Worm (Caenorhabditis elegans) whole organism, L1 larva: Measurements from ENCODE around the gene suf-1.
A peak's percentile ranks its signal among the peaks of the same experiment; 100 is the strongest.

Source experiments
- C04F5.9 ChIP-seq: sonication (generic microtip); optimal IDR thresholded peaks from 2 replicates; lab custom pipeline; 2016; ENCODE audit warnings: missing genetic modification characterization, missing compliant biosample characterization
- C34B4.2 ChIP-seq: sonication (generic microtip); optimal IDR thresholded peaks from 2 replicates; lab custom pipeline; 2017; ENCODE audit warnings: mild to moderate bottlenecking, missing genetic modification characterization, missing compliant biosample characterization
- Y116A8C.19 ChIP-seq: sonication (generic microtip); optimal IDR thresholded peaks from 2 replicates; lab custom pipeline; 2016; ENCODE audit warnings: missing compliant biosample characterization, missing genetic modification characterization, borderline replicate concordance
- aha-1 ChIP-seq: fragments of 150-350 bp; optimal IDR thresholded peaks from 2 replicates; lab custom pipeline; 2014; ENCODE audit warnings: missing biosample characterization, missing genetic modification characterization
- alr-1 ChIP-seq: fragments of 200-800 bp; sonication (Bioruptor generic); optimal IDR thresholded peaks from 2 replicates; lab custom pipeline; 2018; ENCODE audit warnings: borderline replicate concordance, mild to moderate bottlenecking, missing genetic modification characterization, missing compliant biosample characterization
- ama-1 ChIP-seq: fragments of 150-350 bp; optimal IDR thresholded peaks from 2 replicates; lab custom pipeline; 2014
- ceh-8 ChIP-seq: fragments of 200-800 bp; sonication (Bioruptor generic); optimal IDR thresholded peaks from 2 replicates; lab custom pipeline; 2018; ENCODE audit warnings: mild to moderate bottlenecking, missing genetic modification characterization, moderate library complexity, missing compliant biosample characterization
- ceh-82 ChIP-seq, 3 experiments: fragments of 150-350 bp in 1 of 3; sonication (generic microtip) in 2 of 3; optimal IDR thresholded peaks; 2 replicates each; lab custom pipeline; 2014 to 2017; ENCODE audit warnings: missing biosample characterization in 3 of 3, missing genetic modification characterization in 3 of 3
- ces-1 ChIP-seq: fragments of 150-350 bp; optimal IDR thresholded peaks from 2 replicates; lab custom pipeline; 2014; ENCODE audit warnings: missing biosample characterization, missing genetic modification reagents, missing genetic modification characterization
- dsc-1 ChIP-seq: sonication (generic microtip); optimal IDR thresholded peaks from 2 replicates; lab custom pipeline; 2016; ENCODE audit warnings: mild to moderate bottlenecking, missing genetic modification characterization, missing compliant biosample characterization
- efl-3 ChIP-seq: fragments of 200-800 bp; sonication (Bioruptor generic); optimal IDR thresholded peaks from 2 replicates; lab custom pipeline; 2018; ENCODE audit warnings: mild to moderate bottlenecking, missing genetic modification characterization, missing compliant biosample characterization
- egl-13 ChIP-seq: sonication (generic microtip); optimal IDR thresholded peaks from 2 replicates; lab custom pipeline; 2016; ENCODE audit warnings: missing genotype, missing genetic modification reagents, missing genetic modification characterization, missing compliant biosample characterization
- elt-2 ChIP-seq: sonication (generic microtip); optimal IDR thresholded peaks from 2 replicates; lab custom pipeline; 2016; ENCODE audit warnings: missing genetic modification characterization, mild to moderate bottlenecking, inconsistent platforms, missing compliant biosample characterization, missing genetic modification reagents
- ets-5 ChIP-seq: fragments of 200-800 bp; sonication (Bioruptor generic); IDR thresholded peaks from 2 replicates; pipeline ENCODE4 v1.3.6; 2022; ENCODE audit warnings: missing genetic modification characterization, missing compliant biosample characterization
- fkh-10 ChIP-seq: sonication (generic microtip); optimal IDR thresholded peaks from 2 replicates; lab custom pipeline; 2017; ENCODE audit warnings: missing biosample characterization, missing genetic modification reagents, missing genetic modification characterization
- fkh-8 ChIP-seq: sonication (generic microtip); optimal IDR thresholded peaks from 2 replicates; lab custom pipeline; 2016; ENCODE audit warnings: mild to moderate bottlenecking, missing genetic modification characterization, missing compliant biosample characterization
- fos-1 ChIP-seq: fragments of 150-350 bp; optimal IDR thresholded peaks from 2 replicates; lab custom pipeline; 2014; ENCODE audit warnings: missing biosample characterization, missing genetic modification characterization
- hlh-4 ChIP-seq: sonication (generic microtip); optimal IDR thresholded peaks from 2 replicates; lab custom pipeline; 2016; ENCODE audit warnings: mild to moderate bottlenecking, missing genetic modification characterization, missing compliant biosample characterization
- hpl-2 ChIP-seq: fragments of 150-350 bp; optimal IDR thresholded peaks from 2 replicates; lab custom pipeline; 2014; ENCODE audit warnings: missing biosample characterization, missing genetic modification reagents, missing genetic modification characterization
- jun-1 ChIP-seq: fragments of 150-350 bp; optimal IDR thresholded peaks from 2 replicates; lab custom pipeline; 2014; ENCODE audit warnings: missing biosample characterization, missing genetic modification reagents, missing genetic modification characterization
- lin-13 ChIP-seq: fragments of 150-350 bp; optimal IDR thresholded peaks from 2 replicates; lab custom pipeline; 2014; ENCODE audit warnings: missing biosample characterization, missing genetic modification reagents, missing genetic modification characterization
- lin-14 ChIP-seq: fragments of 200-800 bp; sonication (Bioruptor generic); optimal IDR thresholded peaks from 2 replicates; lab custom pipeline; 2018; ENCODE audit warnings: mild to moderate bottlenecking, missing genetic modification characterization, moderate library complexity, missing compliant biosample characterization
- lin-35 ChIP-seq, 2 experiments: fragments of 150-350 bp; optimal IDR thresholded peaks; 2 replicates each; lab custom pipeline; 2014; ENCODE audit warnings: missing biosample characterization in 2 of 2, missing genetic modification characterization in 2 of 2, missing genetic modification reagents in 2 of 2
- lin-39 ChIP-seq: fragments of 150-350 bp; optimal IDR thresholded peaks from 2 replicates; lab custom pipeline; 2014; ENCODE audit warnings: missing biosample characterization, missing genetic modification reagents, missing genetic modification characterization
- lsy-2 ChIP-seq, 2 experiments: fragments of 150-350 bp; optimal IDR thresholded peaks; 2 replicates each; lab custom pipeline; 2014; ENCODE audit warnings: missing biosample characterization in 2 of 2, missing genetic modification characterization in 2 of 2
- mab-9 ChIP-seq: fragments of 200-800 bp; sonication (Bioruptor generic); IDR thresholded peaks from 2 replicates; pipeline ENCODE4 v1.3.6; 2022; ENCODE audit warnings: missing genetic modification reagents, missing genetic modification characterization, missing compliant biosample characterization
- mef-2 ChIP-seq: fragments of 150-350 bp; optimal IDR thresholded peaks from 2 replicates; lab custom pipeline; 2014; ENCODE audit warnings: missing biosample characterization, missing genetic modification characterization
- mep-1 ChIP-seq: fragments of 150-350 bp; optimal IDR thresholded peaks from 2 replicates; lab custom pipeline; 2014; ENCODE audit warnings: missing biosample characterization, missing genetic modification characterization
- nhr-11 ChIP-seq: fragments of 150-350 bp; optimal IDR thresholded peaks from 2 replicates; lab custom pipeline; 2014; ENCODE audit warnings: missing biosample characterization, missing genetic modification characterization
- nhr-12 ChIP-seq: sonication (generic microtip); optimal IDR thresholded peaks from 2 replicates; lab custom pipeline; 2017; ENCODE audit warnings: missing biosample characterization, missing genetic modification characterization
- nhr-237 ChIP-seq: fragments of 150-350 bp; optimal IDR thresholded peaks from 2 replicates; lab custom pipeline; 2014; ENCODE audit warnings: missing biosample characterization, missing genetic modification characterization
- nhr-47 ChIP-seq: sonication (generic microtip); optimal IDR thresholded peaks from 2 replicates; lab custom pipeline; 2016; ENCODE audit warnings: mild to moderate bottlenecking, missing genetic modification characterization, moderate library complexity, missing compliant biosample characterization
- nhr-71 ChIP-seq: sonication (generic microtip); optimal IDR thresholded peaks from 2 replicates; lab custom pipeline; 2016; ENCODE audit warnings: mild to moderate bottlenecking, missing genetic modification characterization, moderate library complexity, missing compliant biosample characterization
- nhr-76 ChIP-seq: sonication (generic microtip); optimal IDR thresholded peaks from 2 replicates; lab custom pipeline; 2017; ENCODE audit warnings: missing biosample characterization, missing genetic modification characterization
- nhr-84 ChIP-seq: sonication (generic microtip); optimal IDR thresholded peaks from 2 replicates; lab custom pipeline; 2017; ENCODE audit warnings: missing biosample characterization, missing genetic modification characterization
- nhr-90 ChIP-seq: sonication (generic microtip); optimal IDR thresholded peaks from 2 replicates; lab custom pipeline; 2016; ENCODE audit warnings: mild to moderate bottlenecking, missing genetic modification characterization, missing compliant biosample characterization; ENCODE audit not compliant: poor library complexity
- rnt-1 ChIP-seq: sonication (generic microtip); optimal IDR thresholded peaks from 2 replicates; lab custom pipeline; 2016; ENCODE audit warnings: mild to moderate bottlenecking, missing genetic modification characterization, moderate library complexity, missing compliant biosample characterization
- snu-23 ChIP-seq: sonication (generic microtip); optimal IDR thresholded peaks from 2 replicates; lab custom pipeline; 2016; ENCODE audit warnings: missing genetic modification characterization, missing compliant biosample characterization
- sox-4 ChIP-seq: sonication (generic microtip); optimal IDR thresholded peaks from 2 replicates; lab custom pipeline; 2016; ENCODE audit warnings: missing genetic modification characterization, missing compliant biosample characterization
- sptf-1 ChIP-seq: fragments of 150-350 bp; optimal IDR thresholded peaks from 2 replicates; lab custom pipeline; 2014; ENCODE audit warnings: missing biosample characterization, missing genetic modification characterization
- swsn-7 ChIP-seq: sonication (generic microtip); optimal IDR thresholded peaks from 2 replicates; lab custom pipeline; 2016; ENCODE audit warnings: missing genetic modification characterization, missing compliant biosample characterization
- tbx-2 ChIP-seq: sonication (generic microtip); optimal IDR thresholded peaks from 2 replicates; lab custom pipeline; 2016; ENCODE audit warnings: missing genetic modification characterization, missing compliant biosample characterization
- unc-62 ChIP-seq: fragments of 150-350 bp; optimal IDR thresholded peaks from 2 replicates; lab custom pipeline; 2014; ENCODE audit warnings: missing biosample characterization, missing genetic modification reagents, missing genetic modification characterization
- vab-15 ChIP-seq: sonication (generic microtip); optimal IDR thresholded peaks from 2 replicates; lab custom pipeline; 2017; ENCODE audit warnings: missing genotype, mild to moderate bottlenecking, missing genetic modification characterization, missing compliant biosample characterization
- xbp-1 ChIP-seq: sonication (generic microtip); optimal IDR thresholded peaks from 2 replicates; lab custom pipeline; 2016; ENCODE audit warnings: missing genetic modification characterization, missing compliant biosample characterization
- zip-4 ChIP-seq: fragments of 200-800 bp; sonication (Bioruptor generic); optimal IDR thresholded peaks from 2 replicates; lab custom pipeline; 2018; ENCODE audit warnings: mild to moderate bottlenecking, missing genetic modification characterization, moderate library complexity, missing compliant biosample characterization
- ztf-11 ChIP-seq, 2 experiments: sonication (generic microtip); optimal IDR thresholded peaks; 2 replicates each; lab custom pipeline; 2016 to 2017; ENCODE audit warnings: missing genetic modification characterization in 2 of 2, missing biosample characterization in 1 of 2, missing compliant biosample characterization in 1 of 2

The suf-1 gene

DNA sequence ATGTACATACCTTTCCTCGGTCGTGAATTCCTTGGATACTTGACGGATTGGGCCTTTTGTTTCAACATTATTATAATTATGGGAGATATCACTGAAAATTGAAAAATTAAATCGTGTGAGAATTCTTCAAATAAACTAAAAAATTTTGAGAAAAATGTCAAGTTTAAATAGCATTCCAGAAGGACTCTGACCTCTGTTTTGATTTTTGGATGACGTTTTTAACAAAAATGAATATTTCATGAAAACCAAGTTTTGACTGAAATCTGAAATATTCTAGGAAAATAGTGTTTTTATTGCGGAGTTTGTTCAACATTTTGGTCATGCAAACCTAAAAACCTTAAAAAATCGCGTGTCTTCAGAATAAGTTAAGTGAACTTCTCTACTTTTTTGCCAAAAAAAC lies 47.5 kb upstream of the suf-1 start, which contains the start of gene glb-27:
TSS of gene glb-27 (minus strand) at position 101 of the 400 bp plus-strand sequence.
- TF ChIP-seq hlh-4 = no peak
- TF ChIP-seq, all 84 proteins: peak for 0

DNA sequence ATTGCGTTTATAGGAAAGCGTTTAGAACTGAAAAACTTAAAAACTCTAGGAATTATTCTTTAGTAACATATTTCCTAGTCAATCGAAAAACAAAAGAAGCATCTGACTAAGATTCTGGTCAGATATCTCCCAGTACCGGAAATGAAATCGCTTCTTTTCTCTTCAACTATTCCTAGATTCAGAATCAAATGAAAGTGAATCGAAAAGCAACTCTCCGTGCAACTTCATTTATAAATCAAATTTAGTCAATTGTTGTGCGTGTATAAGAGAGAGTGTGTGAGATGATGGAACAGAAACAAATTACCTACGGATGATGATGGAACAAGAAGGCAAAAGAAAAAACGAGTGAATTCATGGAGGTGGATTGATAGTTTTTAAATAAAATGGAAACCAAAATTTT lies 44.5 kb upstream of the suf-1 start:
- TF ChIP-seq lin-13 (no peak), swsn-7 (tag; lab: Kevin White, UChicago) (peak; percentile 12), nhr-71 (peak; percentile 9), nhr-47 (peak; percentile 18), efl-3 (GFP tag; lab: Kevin White, UChicago) (no peak), ces-1 (GFP tag; lab: Kevin White, UChicago) (peak; percentile 43), snu-23 (GFP tag; lab: Kevin White, UChicago) (peak; percentile 13), dsc-1 (peak; percentile 6), lin-14 (GFP tag; lab: Kevin White, UChicago) (peak; percentile 46), fkh-10 (GFP tag; lab: Kevin White, UChicago) (peak; percentile 98)

- TF ChIP-seq lin-39 = peak; percentile 93
- peak; percentile 99 for TF ChIP-seq nhr-90 (tag; lab: Kevin White, UChicago)
- TF ChIP-seq lsy-2 (tag; optimal IDR thresholded peaks at IDR 0.05; lab: Kevin White, UChicago) = peak; percentile 98
- TF ChIP-seq hlh-4 = no peak
- TF ChIP-seq efl-3 (GFP tag; lab: Kevin White, UChicago) = peak; percentile 77
- peak; percentile 97 for TF ChIP-seq mef-2 (tag; lab: Kevin White, UChicago)
- TF ChIP-seq aha-1 = peak; percentile 98
- peak; percentile 99 for TF ChIP-seq xbp-1 (tag; lab: Kevin White, UChicago)
- TF ChIP-seq nhr-84 (tag; lab: Kevin White, UChicago) = no peak
- peak; percentile 92 for TF ChIP-seq mab-9 (GFP tag; lab: Robert Waterston, UW)
- TF ChIP-seq ets-5 = 0 out of 2 replicates have a peak, but pooled peaks have one; percentile 14
- TF ChIP-seq nhr-12 (tag; lab: Kevin White, UChicago) = no peak
- TF ChIP-seq unc-62 (GFP tag; lab: Kevin White, UChicago) = peak; percentile 86
- peak; percentile 99 for TF ChIP-seq tbx-2
- peak; percentile 99 for TF ChIP-seq fkh-10 (GFP tag; lab: Kevin White, UChicago)
- TF ChIP-seq nhr-11 (tag; lab: Kevin White, UChicago) = peak; percentile 93
- TF ChIP-seq fkh-8 (tag; lab: Kevin White, UChicago) = peak; percentile 100
- TF ChIP-seq sptf-1 (tag; lab: Kevin White, UChicago) = no peak
- TF ChIP-seq ceh-8 (GFP tag; lab: Kevin White, UChicago) = peak; percentile 95
- peak in 1 of 2 experiments; percentile 96 for TF ChIP-seq ztf-11 (tag; optimal IDR thresholded peaks at IDR 0.05; lab: Kevin White, UChicago)
- TF ChIP-seq rnt-1 (tag; lab: Kevin White, UChicago) = peak; percentile 98
- TF ChIP-seq C04F5.9 (tag; lab: Kevin White, UChicago) = peak; percentile 98
- TF ChIP-seq elt-2 (tag; lab: Kevin White, UChicago) = peak; percentile 94
- TF ChIP-seq alr-1 (tag; lab: Kevin White, UChicago) = no peak
- TF ChIP-seq Y116A8C.19 (tag; lab: Kevin White, UChicago) = no peak
- TF ChIP-seq nhr-71 = peak; percentile 100
- peak; percentile 99 for TF ChIP-seq dsc-1
- TF ChIP-seq hpl-2 (GFP tag; lab: Kevin White, UChicago) = peak; percentile 99
- peak; percentile 97 to 99 for TF ChIP-seq lin-35 (GFP tag; optimal IDR thresholded peaks at IDR 0.05; lab: Kevin White, UChicago)
- peak; percentile 95 for TF ChIP-seq sox-4 (tag; lab: Kevin White, UChicago)
- peak; percentile 99 for TF ChIP-seq jun-1 (tag; lab: Kevin White, UChicago)
- TF ChIP-seq zip-4 = peak; percentile 91
- TF ChIP-seq egl-13 = peak; percentile 98
- TF ChIP-seq nhr-76 (tag; lab: Kevin White, UChicago) = peak; percentile 86
- TF ChIP-seq nhr-47 = peak; percentile 99
- peak; percentile 97 for TF ChIP-seq fos-1 (tag; lab: Kevin White, UChicago)
- TF ChIP-seq ama-1 (lab: Kevin White, UChicago) = peak; percentile 91
- TF ChIP-seq mep-1 (tag; lab: Kevin White, UChicago) = peak; percentile 99
- peak; percentile 99 for TF ChIP-seq ceh-82 (tag; optimal IDR thresholded peaks at IDR 0.05; lab: Kevin White, UChicago)
- peak; percentile 100 for TF ChIP-seq lin-13
- peak; percentile 65 for TF ChIP-seq C34B4.2 (tag; lab: Kevin White, UChicago)
- TF ChIP-seq snu-23 (GFP tag; lab: Kevin White, UChicago) = peak; percentile 100
- TF ChIP-seq nhr-237 (tag; lab: Kevin White, UChicago) = peak; percentile 99
- TF ChIP-seq lin-14 (GFP tag; lab: Kevin White, UChicago) = peak; percentile 100
- peak; percentile 99 for TF ChIP-seq vab-15 (tag; lab: Kevin White, UChicago)
Observed at ce11 chrII:8561227-8561626, 42.4 kb upstream of the suf-1 start, which contains the start of gene iff-2. iff-2 (minus strand) TSS chrII:8561367.
